Worm (Caenorhabditis elegans): Measurements from ENCODE around the gene H10D18.1.
A peak's percentile ranks its signal among the peaks of the same experiment; 100 is the strongest.

DNA sequence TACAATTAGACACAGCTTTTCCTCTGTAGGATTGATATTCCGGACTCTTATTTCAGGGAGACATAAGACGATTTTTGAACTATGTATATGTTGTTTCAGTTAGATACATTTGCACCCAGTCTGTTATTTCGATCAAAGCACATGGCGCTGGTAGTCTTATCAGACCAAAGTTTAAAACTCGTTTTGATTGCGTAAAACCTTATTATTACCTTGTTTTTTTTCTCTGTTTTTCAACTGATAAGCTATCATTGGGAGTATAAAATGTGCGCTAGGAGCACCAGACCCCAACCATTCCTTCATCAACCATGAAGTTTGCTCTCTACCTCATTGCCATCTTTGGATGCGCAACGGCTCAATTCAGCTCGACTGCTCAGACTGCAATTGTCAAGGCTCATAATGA is 2.7 kb upstream of the H10D18.1 start, which contains the start of gene scl-12:
- TF ChIP-seq dpl-1 (GFP tag; optimal IDR thresholded peaks at IDR 0.05) (no peak), unc-39 (tag; optimal IDR thresholded peaks at IDR 0.05) (no peak), zag-1 (tag; optimal IDR thresholded peaks at IDR 0.05) (no peak), nhr-28 (tag; optimal IDR thresholded peaks at IDR 0.05) (no peak), daf-19 (GFP tag; conservative IDR thresholded peaks at IDR 0.05) (no peak), nhr-11 (tag; optimal IDR thresholded peaks at IDR 0.05) (no peak), aha-1 (tag) (peak; percentile 47), dmd-9 (GFP tag; IDR thresholded peaks at IDR 0.05) (no peak), zfp-3 (GFP tag; conservative IDR thresholded peaks at IDR 0.05) (no peak), lsy-2 (tag; optimal IDR thresholded peaks at IDR 0.05) (no peak), Y5F2A.4 (GFP tag; optimal IDR thresholded peaks at IDR 0.05) (no peak), egl-27 (tag; optimal IDR thresholded peaks at IDR 0.05) (no peak), nhr-48 (tag; optimal IDR thresholded peaks at IDR 0.05) (no peak), gei-8 (GFP tag; optimal IDR thresholded peaks at IDR 0.05) (no peak)

Data from whole organism, L4 larva.